Fruit fly (Drosophila melanogaster): ENCODE measurements around the gene CG32407.

Gene CG32407

dm6 chr3L:5922005-5922685 lies at the start of gene CG32407 (continued):
- TF ChIP-seq HmgZ (tag; optimal IDR thresholded peaks at IDR 0.05) = peak; percentile 19
- 0 out of 2 replicates have a peak, but pooled peaks have one; percentile 9 for TF ChIP-seq sob (GFP tag; IDR thresholded peaks at IDR 0.05)
- TF ChIP-seq slbo (GFP tag; IDR thresholded peaks at IDR 0.05) = no peak
- no peak for TF ChIP-seq tap (tag; optimal IDR thresholded peaks at IDR 0.05)
- peak; percentile 53 for TF ChIP-seq mirr (GFP tag; optimal IDR thresholded peaks at IDR 0.05)
- peak; percentile 37 for TF ChIP-seq grn (GFP tag; optimal IDR thresholded peaks at IDR 0.05)
- no peak for TF ChIP-seq CG7963 (GFP tag; IDR thresholded peaks at IDR 0.05; ENCODE audit: partially characterized antibody)
- no peak for TF ChIP-seq CG9727 (GFP tag; optimal IDR thresholded peaks at IDR 0.05)
- no peak for TF ChIP-seq CG16779 (GFP tag; IDR thresholded peaks at IDR 0.05)
- TF ChIP-seq CG1529 (GFP tag; optimal IDR thresholded peaks at IDR 0.05) = no peak
- TF ChIP-seq CG13894 (tag; optimal IDR thresholded peaks at IDR 0.05) = no peak
- TF ChIP-seq CG31441 (GFP tag; IDR thresholded peaks at IDR 0.05) = no peak
- TF ChIP-seq sd (tag; optimal IDR thresholded peaks at IDR 0.05) = peak; percentile 84
- no peak for TF ChIP-seq CG2889 (GFP tag; IDR thresholded peaks at IDR 0.05)
- no peak for TF ChIP-seq kah (GFP tag; optimal IDR thresholded peaks at IDR 0.05)
- TF ChIP-seq Dbx (GFP tag; IDR thresholded peaks at IDR 0.05) = no peak
- peak; percentile 94 for TF ChIP-seq gcm (GFP tag; optimal IDR thresholded peaks at IDR 0.05)
- no peak for TF ChIP-seq CG15011 (GFP tag; optimal IDR thresholded peaks at IDR 0.05)
- no peak for TF ChIP-seq inv (GFP tag; IDR thresholded peaks at IDR 0.05; ENCODE audit: partially characterized antibody)
- TF ChIP-seq Lpt (GFP tag; optimal IDR thresholded peaks at IDR 0.05) = no peak
- no peak for TF ChIP-seq zf30C (GFP tag; optimal IDR thresholded peaks at IDR 0.05)
- TF ChIP-seq gem (tag; optimal IDR thresholded peaks at IDR 0.05) = peak; percentile 6
- TF ChIP-seq pfk (GFP tag; optimal IDR thresholded peaks at IDR 0.05) = no peak
- no peak for TF ChIP-seq CG9609 (GFP tag; optimal IDR thresholded peaks at IDR 0.05)
- TF ChIP-seq Tbp (GFP tag; optimal IDR thresholded peaks at IDR 0.05) = no peak
- TF ChIP-seq Taf1 (GFP tag; IDR thresholded peaks at IDR 0.05) = no peak
- no peak for TF ChIP-seq tin (GFP tag; optimal IDR thresholded peaks at IDR 0.05)
- no peak for TF ChIP-seq dmrt11E (tag; optimal IDR thresholded peaks at IDR 0.05)
- TF ChIP-seq NC2α (GFP tag; optimal IDR thresholded peaks at IDR 0.05) = no peak
- no peak for TF ChIP-seq tll (GFP tag; optimal IDR thresholded peaks at IDR 0.05)
- TF ChIP-seq mam (GFP tag; optimal IDR thresholded peaks at IDR 0.05) = no peak
- TF ChIP-seq Neu2 (GFP tag; optimal IDR thresholded peaks at IDR 0.05; ENCODE audit: borderline replicate concordance) = no peak
- no peak for TF ChIP-seq lbe (GFP tag; optimal IDR thresholded peaks at IDR 0.05)
- TF ChIP-seq h (optimal IDR thresholded peaks at IDR 0.05) = no peak
- no peak for TF ChIP-seq MESR4 (GFP tag; optimal IDR thresholded peaks at IDR 0.05)
- no peak for TF ChIP-seq ems (GFP tag; optimal IDR thresholded peaks at IDR 0.05)
- TF ChIP-seq CoRest (tag; optimal IDR thresholded peaks at IDR 0.05) = no peak
- no peak for TF ChIP-seq CG9932 (GFP tag; IDR thresholded peaks at IDR 0.05)
- no peak for TF ChIP-seq bsh (GFP tag; optimal IDR thresholded peaks at IDR 0.05)
- no peak for TF ChIP-seq ase (GFP tag; IDR thresholded peaks at IDR 0.05)
- no peak for TF ChIP-seq CG14965 (GFP tag; optimal IDR thresholded peaks at IDR 0.05; ENCODE audit: borderline replicate concordance)
- no peak for TF ChIP-seq CG13287 (GFP tag; IDR thresholded peaks at IDR 0.05; ENCODE audit: partially characterized antibody)
- peak in 1 of 2 experiments; percentile 19 for TF ChIP-seq Pdp1 (GFP tag; optimal IDR thresholded peaks at IDR 0.05)
- no peak for TF ChIP-seq CG3838 (GFP tag; optimal IDR thresholded peaks at IDR 0.05)
- no peak for TF ChIP-seq CG11093 (GFP tag; IDR thresholded peaks at IDR 0.05)
- peak; percentile 11 for TF ChIP-seq CG1603 (tag; optimal IDR thresholded peaks at IDR 0.05)
- no peak for TF ChIP-seq Rx (GFP tag; IDR thresholded peaks at IDR 0.05)
- TF ChIP-seq CTCF (GFP tag; optimal IDR thresholded peaks at IDR 0.05) = no peak
- TF ChIP-seq CG10321 (GFP tag; IDR thresholded peaks at IDR 0.05) = no peak
- no peak for TF ChIP-seq ab (GFP tag; optimal IDR thresholded peaks at IDR 0.05)
- peak; percentile 39 for TF ChIP-seq CG2678 (tag; optimal IDR thresholded peaks at IDR 0.05)

All from whole organism, embryonic.